Worm (Caenorhabditis elegans) whole organism, L2 larva: ENCODE results near the gene ent-1.

ENCODE experiments used
- C34F6.9 ChIP-seq: fragments of 150-350 bp; optimal IDR thresholded peaks from 2 replicates; lab custom pipeline; 2014; ENCODE audit warnings: missing biosample characterization, missing genetic modification characterization
- R02D3.7 ChIP-seq: fragments of 150-350 bp; optimal IDR thresholded peaks from 2 replicates; lab custom pipeline; 2014; ENCODE audit warnings: missing biosample characterization, missing genetic modification characterization
- Y55F3AM.14 ChIP-seq: fragments of 200-800 bp; sonication (Bioruptor generic); optimal IDR thresholded peaks from 2 replicates; lab custom pipeline; 2018; ENCODE audit warnings: mild to moderate bottlenecking, missing genetic modification characterization, missing compliant biosample characterization
- ZK546.5 ChIP-seq: sonication (generic microtip); optimal IDR thresholded peaks from 2 replicates; lab custom pipeline; 2017; ENCODE audit warnings: missing biosample characterization, missing genetic modification characterization
- alr-1 ChIP-seq: fragments of 150-350 bp; optimal IDR thresholded peaks from 2 replicates; lab custom pipeline; 2014; ENCODE audit warnings: missing biosample characterization, missing genetic modification characterization
- ama-1 ChIP-seq: fragments of 150-350 bp; optimal IDR thresholded peaks from 2 replicates; lab custom pipeline; 2018; ENCODE audit warnings: inconsistent platforms
- blmp-1 ChIP-seq: sonication (generic microtip); optimal IDR thresholded peaks from 2 replicates; lab custom pipeline; 2017; ENCODE audit warnings: missing genetic modification characterization, mild to moderate bottlenecking, missing compliant biosample characterization, antibody characterized with exemption, moderate library complexity; ENCODE audit not compliant: insufficient read depth
- ceh-16 ChIP-seq: fragments of 150-350 bp; optimal IDR thresholded peaks from 2 replicates; lab custom pipeline; 2014; ENCODE audit warnings: missing biosample characterization, missing genetic modification characterization
- ceh-82 ChIP-seq: fragments of 150-350 bp; optimal IDR thresholded peaks from 2 replicates; lab custom pipeline; 2014; ENCODE audit warnings: missing biosample characterization, missing genetic modification characterization
- dmd-4 ChIP-seq: sonication (generic microtip); optimal IDR thresholded peaks from 2 replicates; lab custom pipeline; 2017; ENCODE audit warnings: missing biosample characterization, missing genetic modification characterization
- egl-27 ChIP-seq: sonication (generic microtip); optimal IDR thresholded peaks from 3 replicates; lab custom pipeline; 2017; ENCODE audit warnings: missing biosample characterization, missing genetic modification reagents, missing genetic modification characterization
- elt-3 ChIP-seq: sonication (generic microtip); optimal IDR thresholded peaks from 2 replicates; lab custom pipeline; 2017; ENCODE audit warnings: missing biosample characterization, missing genetic modification characterization
- fos-1 ChIP-seq: fragments of 150-350 bp; optimal IDR thresholded peaks from 2 replicates; lab custom pipeline; 2014; ENCODE audit warnings: missing biosample characterization, missing genetic modification characterization
- lin-11 ChIP-seq: fragments of 150-350 bp; sonication (generic microtip); optimal IDR thresholded peaks from 2 replicates; lab custom pipeline; 2014; ENCODE audit warnings: missing biosample characterization, missing genetic modification characterization, inconsistent platforms, mixed read lengths
- lin-13 ChIP-seq: fragments of 150-350 bp; optimal IDR thresholded peaks from 2 replicates; lab custom pipeline; 2014; ENCODE audit warnings: missing biosample characterization, missing genetic modification reagents, missing genetic modification characterization
- lin-39 ChIP-seq: fragments of 150-350 bp; optimal IDR thresholded peaks from 2 replicates; lab custom pipeline; 2014; ENCODE audit warnings: missing biosample characterization, missing genetic modification reagents, missing genetic modification characterization
- lsy-2 ChIP-seq, 2 experiments: fragments of 150-350 bp in 1 of 2; sonication (generic microtip) in 1 of 2; optimal IDR thresholded peaks; 2 replicates each; lab custom pipeline; 2014 to 2017; ENCODE audit warnings: missing biosample characterization in 2 of 2, missing genetic modification characterization in 2 of 2
- mbf-1 ChIP-seq: sonication (generic microtip); optimal IDR thresholded peaks from 2 replicates; lab custom pipeline; 2017; ENCODE audit warnings: missing biosample characterization, missing genetic modification characterization
- mdl-1 ChIP-seq, 2 experiments: fragments of 150-350 bp in 1 of 2; sonication (generic microtip) in 1 of 2; optimal IDR thresholded peaks; 2 replicates each; lab custom pipeline; 2017; ENCODE audit warnings: missing biosample characterization in 2 of 2, missing genetic modification characterization in 2 of 2
- nhr-10 ChIP-seq: sonication (generic microtip); optimal IDR thresholded peaks from 2 replicates; lab custom pipeline; 2017; ENCODE audit warnings: missing biosample characterization, missing genetic modification characterization
- nhr-11 ChIP-seq: fragments of 150-350 bp; optimal IDR thresholded peaks from 2 replicates; lab custom pipeline; 2014; ENCODE audit warnings: missing biosample characterization, missing genetic modification characterization
- nhr-21 ChIP-seq: fragments of 150-350 bp; optimal IDR thresholded peaks from 2 replicates; lab custom pipeline; 2014; ENCODE audit warnings: missing biosample characterization, missing genetic modification characterization
- nhr-23 ChIP-seq: fragments of 150-350 bp; optimal IDR thresholded peaks from 2 replicates; lab custom pipeline; 2014; ENCODE audit warnings: missing biosample characterization, missing genetic modification reagents, missing genetic modification characterization
- nhr-237 ChIP-seq: fragments of 150-350 bp; optimal IDR thresholded peaks from 2 replicates; lab custom pipeline; 2014; ENCODE audit warnings: missing biosample characterization, missing genetic modification characterization
- nhr-25 ChIP-seq: fragments of 150-350 bp; sonication (generic microtip); optimal IDR thresholded peaks from 3 replicates; lab custom pipeline; 2014; ENCODE audit warnings: missing biosample characterization, missing genetic modification characterization
- nhr-6 ChIP-seq: fragments of 150-350 bp; optimal IDR thresholded peaks from 2 replicates; lab custom pipeline; 2014; ENCODE audit warnings: missing biosample characterization, missing genetic modification characterization
- skn-1 ChIP-seq: sonication (generic microtip); optimal IDR thresholded peaks from 2 replicates; lab custom pipeline; 2017; ENCODE audit warnings: missing biosample characterization, missing genetic modification characterization
- sma-3 ChIP-seq: sonication (generic microtip); optimal IDR thresholded peaks from 2 replicates; lab custom pipeline; 2016; ENCODE audit warnings: missing genetic modification reagents, missing genetic modification characterization, missing compliant biosample characterization
- sma-9 ChIP-seq, 2 experiments: fragments of 150-350 bp in 1 of 2; sonication (generic microtip) in 1 of 2; optimal IDR thresholded peaks; 2 replicates each; lab custom pipeline; 2014 to 2016; ENCODE audit warnings: missing genetic modification characterization in 2 of 2, mild to moderate bottlenecking in 1 of 2, missing biosample characterization in 1 of 2, missing compliant biosample characterization in 1 of 2, missing genetic modification reagents in 1 of 2, moderate library complexity in 1 of 2
- snpc-4 ChIP-seq: fragments of 150-350 bp; optimal IDR thresholded peaks from 2 replicates; lab custom pipeline; 2014; ENCODE audit warnings: missing biosample characterization, missing genetic modification characterization
- unc-39 ChIP-seq: fragments of 150-350 bp; optimal IDR thresholded peaks from 2 replicates; lab custom pipeline; 2014; ENCODE audit warnings: missing biosample characterization, missing genetic modification characterization
- unc-55 ChIP-seq: fragments of 150-350 bp; sonication (generic microtip); optimal IDR thresholded peaks from 3 replicates; lab custom pipeline; 2014; ENCODE audit warnings: missing biosample characterization, missing genetic modification reagents, missing genetic modification characterization
- zag-1 ChIP-seq: fragments of 150-350 bp; optimal IDR thresholded peaks from 2 replicates; lab custom pipeline; 2014; ENCODE audit warnings: missing biosample characterization, missing genetic modification characterization
- ztf-1 ChIP-seq: fragments of 200-800 bp; sonication (Bioruptor generic); conservative IDR thresholded peaks from 2 replicates; pipeline ENCODE4 v1.3.6; 2022; ENCODE audit warnings: missing genetic modification characterization, missing compliant biosample characterization
- ztf-4 ChIP-seq: fragments of 150-350 bp; optimal IDR thresholded peaks from 2 replicates; lab custom pipeline; 2014; ENCODE audit warnings: missing biosample characterization, missing genetic modification characterization

ent-1 gene

ce11 chrIV:11676054-11676453 is 20.8 kb upstream of the ent-1 start, which contains the start of gene inx-9:
Gene inx-9, plus strand, starts transcription at chrIV:11676354.
- TF ChIP-seq unc-39 (tag; lab: Kevin White, UChicago) (no peak), sma-3 (no peak), elt-3 (tag; lab: Kevin White, UChicago) (no peak), ZK546.5 (tag; lab: Kevin White, UChicago) (no peak), ceh-82 (no peak), ceh-16 (no peak), skn-1 (tag; lab: Kevin White, UChicago) (no peak), ama-1 (lab: Kevin White, UChicago) (no peak), snpc-4 (tag; lab: Kevin White, UChicago) (no peak), C34F6.9 (tag; lab: Kevin White, UChicago) (no peak), nhr-23 (tag; lab: Kevin White, UChicago) (no peak), Y55F3AM.14 (GFP tag; lab: Kevin White, UChicago) (no peak), R02D3.7 (tag; lab: Kevin White, UChicago) (no peak), mdl-1 (tag; optimal IDR thresholded peaks at IDR 0.05; lab: Kevin White, UChicago) (no peak), nhr-10 (tag; lab: Kevin White, UChicago) (no peak), lin-39 (tag; lab: Kevin White, UChicago) (no peak), ztf-4 (no peak), lin-11 (tag; lab: Kevin White, UChicago) (no peak)

ce11 chrIV:11673543-11673942 is 18.3 kb upstream of the ent-1 start, which contains the start of gene inx-8:
Gene inx-8, plus strand, starts transcription at chrIV:11673843.
- TF ChIP-seq blmp-1 (tag; lab: Kevin White, UChicago) (no peak), zag-1 (tag; lab: Kevin White, UChicago) (no peak), nhr-23 (tag; lab: Kevin White, UChicago) (no peak), egl-27 (tag; lab: Kevin White, UChicago) (no peak), ZK546.5 (tag; lab: Kevin White, UChicago) (no peak), alr-1 (tag; lab: Kevin White, UChicago) (no peak), lin-11 (tag; lab: Kevin White, UChicago) (no peak), ama-1 (lab: Kevin White, UChicago) (no peak), ceh-16 (no peak), C34F6.9 (tag; lab: Kevin White, UChicago) (no peak), unc-55 (no peak), R02D3.7 (tag; lab: Kevin White, UChicago) (no peak), nhr-25 (no peak), fos-1 (no peak), elt-3 (tag; lab: Kevin White, UChicago) (no peak), dmd-4 (tag; lab: Kevin White, UChicago) (no peak), mdl-1 (tag; optimal IDR thresholded peaks at IDR 0.05; lab: Kevin White, UChicago) (no peak)

- no peak for TF ChIP-seq C34F6.9 (tag; lab: Kevin White, UChicago)
- TF ChIP-seq ZK546.5 (tag; lab: Kevin White, UChicago) = no peak
- TF ChIP-seq blmp-1 (tag; lab: Kevin White, UChicago) = no peak
- no peak for TF ChIP-seq ceh-82
- TF ChIP-seq nhr-6 (tag; lab: Kevin White, UChicago) = no peak
- no peak for TF ChIP-seq nhr-11 (tag; lab: Kevin White, UChicago)
- TF ChIP-seq nhr-23 (tag; lab: Kevin White, UChicago) = no peak
- TF ChIP-seq fos-1 = no peak
- no peak for TF ChIP-seq mbf-1 (tag; lab: Kevin White, UChicago)
- TF ChIP-seq lin-13 (GFP tag; lab: Kevin White, UChicago) = no peak
- TF ChIP-seq alr-1 (tag; lab: Kevin White, UChicago) = no peak
- TF ChIP-seq nhr-21 (tag; lab: Kevin White, UChicago) = no peak
- TF ChIP-seq sma-9 (GFP tag; optimal IDR thresholded peaks at IDR 0.05; lab: Kevin White, UChicago) = no peak
- no peak for TF ChIP-seq sma-9 (tag; optimal IDR thresholded peaks at IDR 0.05; lab: Kevin White, UChicago)
- TF ChIP-seq, all 48 proteins: peak for 0
These were observed 12.7 kb upstream of the ent-1 start, which contains the start of gene atg-4.2 for ce11 chrIV:11668001-11668400. Gene atg-4.2, plus strand, starts transcription at chrIV:11668024.

- TF ChIP-seq unc-55 (no peak), lin-39 (tag; lab: Kevin White, UChicago) (no peak)
These were observed 9.7 kb upstream of the ent-1 start, which contains the start of gene ZK809.9 for ce11 chrIV:11665010-11665409. Gene ZK809.9, plus strand, starts transcription at chrIV:11665310.

ce11 chrIV:11659794-11660312 is 4.6 kb upstream of the ent-1 start, which contains the start of gene ZK792.1:
Gene ZK792.1, plus strand, starts transcription at chrIV:11659844.
- TF ChIP-seq mbf-1 (tag; lab: Kevin White, UChicago) (no peak), zag-1 (tag; lab: Kevin White, UChicago) (no peak), dmd-4 (tag; lab: Kevin White, UChicago) (no peak), lsy-2 (tag; optimal IDR thresholded peaks at IDR 0.05; lab: Kevin White, UChicago) (no peak), lin-11 (tag; lab: Kevin White, UChicago) (no peak), nhr-237 (tag; lab: Kevin White, UChicago) (no peak), lin-39 (tag; lab: Kevin White, UChicago) (no peak), ztf-1 (GFP tag; lab: Robert Waterston, UW) (no peak)
